Fruit fly (Drosophila melanogaster) whole organism, prepupa: Measurements from ENCODE around the gene CG12519.

Experiments used
- CG4318 ChIP-seq: fragments of 200-800 bp; sonication (Bioruptor generic); optimal IDR thresholded peaks from 3 replicates; lab custom pipeline; 2017; ENCODE audit warnings: missing biosample characterization, mild to moderate bottlenecking, missing genetic modification characterization
- CG6854 ChIP-seq: fragments of 200-800 bp; sonication (Bioruptor generic); optimal IDR thresholded peaks from 2 replicates; lab custom pipeline; 2017; ENCODE audit warnings: missing biosample characterization, mild to moderate bottlenecking, missing genetic modification characterization
- CG7368 ChIP-seq: fragments of 200-800 bp; sonication (Bioruptor generic); optimal IDR thresholded peaks from 3 replicates; lab custom pipeline; 2016; ENCODE audit warnings: missing biosample characterization, missing genetic modification characterization
- Eip93F ChIP-seq: fragments of 200-800 bp; sonication (Bioruptor generic); optimal IDR thresholded peaks from 2 replicates; lab custom pipeline; 2016; ENCODE audit warnings: missing biosample characterization, mild to moderate bottlenecking, missing genetic modification characterization
- Gug ChIP-seq: fragments of 200-800 bp; sonication (Bioruptor generic); IDR thresholded peaks from 2 replicates; pipeline ENCODE4 v1.3.6; 2022; ENCODE audit warnings: missing biosample characterization, missing genetic modification characterization
- Hr38 ChIP-seq: sonication (Bioruptor generic); optimal IDR thresholded peaks from 2 replicates; lab custom pipeline; 2016; ENCODE audit warnings: missing biosample characterization, missing genetic modification characterization
- Sox102F ChIP-seq: fragments of 200-800 bp; sonication (Bioruptor generic); optimal IDR thresholded peaks from 2 replicates; lab custom pipeline; 2016; ENCODE audit warnings: missing biosample characterization, mild to moderate bottlenecking, missing genetic modification characterization

- TF ChIP-seq CG4318 (GFP tag; lab: Kevin White, UChicago) (no peak), Sox102F (GFP tag; lab: Kevin White, UChicago) (no peak), CG6854 (GFP tag; lab: Kevin White, UChicago) (no peak), Gug (GFP tag; lab: Robert Waterston, UW) (no peak), Hr38 (GFP tag; lab: Kevin White, UChicago) (no peak), Eip93F (GFP tag; lab: Kevin White, UChicago) (no peak), CG7368 (no peak)
Observed at dm6 chr3L:19446394-19447349, 25.6 kb upstream of the CG12519 start, which contains the start of the genes CG33062 and Chd3.
